Worm (Caenorhabditis elegans) whole organism, late embryonic: ENCODE data around the gene F15H10.5.

Source experiments
- C38D4.7 ChIP-seq: fragments of 200-800 bp; sonication (Bioruptor generic); optimal IDR thresholded peaks from 2 replicates; lab custom pipeline; 2018; ENCODE audit warnings: mild to moderate bottlenecking, missing genetic modification characterization, moderate library complexity, missing compliant biosample characterization
- K02D7.2 ChIP-seq: sonication (generic microtip); optimal IDR thresholded peaks from 2 replicates; lab custom pipeline; 2017; ENCODE audit warnings: mild to moderate bottlenecking, missing genetic modification characterization, missing compliant biosample characterization
- Y22D7AL.16 ChIP-seq: sonication (generic microtip); optimal IDR thresholded peaks from 2 replicates; lab custom pipeline; 2016; ENCODE audit warnings: missing genetic modification characterization, missing compliant biosample characterization
- ama-1 ChIP-seq: fragments of 150-350 bp; optimal IDR thresholded peaks from 2 replicates; lab custom pipeline; 2014
- ceh-18 ChIP-seq: sonication (generic microtip); optimal IDR thresholded peaks from 2 replicates; lab custom pipeline; 2016; ENCODE audit warnings: missing genetic modification characterization, missing compliant biosample characterization
- ceh-22 ChIP-seq: sonication (generic microtip); optimal IDR thresholded peaks from 2 replicates; lab custom pipeline; 2017; ENCODE audit warnings: missing biosample characterization, missing genetic modification characterization
- ceh-24 ChIP-seq: sonication (generic microtip); optimal IDR thresholded peaks from 2 replicates; lab custom pipeline; 2016; ENCODE audit warnings: mild to moderate bottlenecking, missing genetic modification characterization, missing compliant biosample characterization
- ceh-6 ChIP-seq: fragments of 200-800 bp; sonication (Bioruptor generic); optimal IDR thresholded peaks from 2 replicates; lab custom pipeline; 2018; ENCODE audit warnings: mild to moderate bottlenecking, missing genetic modification characterization, missing compliant biosample characterization
- ceh-9 ChIP-seq: sonication (generic microtip); optimal IDR thresholded peaks from 2 replicates; lab custom pipeline; 2016; ENCODE audit warnings: mild to moderate bottlenecking, missing genetic modification characterization, inconsistent platforms, missing compliant biosample characterization
- che-1 ChIP-seq: sonication (generic microtip); optimal IDR thresholded peaks from 2 replicates; lab custom pipeline; 2016; ENCODE audit warnings: mild to moderate bottlenecking, missing genetic modification characterization, missing compliant biosample characterization
- elt-4 ChIP-seq: sonication (generic microtip); optimal IDR thresholded peaks from 2 replicates; lab custom pipeline; 2016; ENCODE audit warnings: missing genetic modification characterization, missing compliant biosample characterization
- ets-4 ChIP-seq: sonication (generic microtip); optimal IDR thresholded peaks from 2 replicates; lab custom pipeline; 2016; ENCODE audit warnings: missing genetic modification characterization, missing compliant biosample characterization
- fax-1 ChIP-seq: sonication (generic microtip); optimal IDR thresholded peaks from 2 replicates; lab custom pipeline; 2016; ENCODE audit warnings: missing genotype, missing genetic modification characterization, missing compliant biosample characterization
- fkh-10 ChIP-seq: fragments of 150-350 bp; optimal IDR thresholded peaks from 2 replicates; lab custom pipeline; 2014; ENCODE audit warnings: missing biosample characterization, missing genetic modification reagents, missing genetic modification characterization
- gmeb-2 ChIP-seq: sonication (generic microtip); optimal IDR thresholded peaks from 2 replicates; lab custom pipeline; 2016; ENCODE audit warnings: missing genetic modification characterization, inconsistent platforms, missing compliant biosample characterization
- hlh-13 ChIP-seq: fragments of 200-800 bp; sonication (Bioruptor generic); optimal IDR thresholded peaks from 2 replicates; lab custom pipeline; 2018; ENCODE audit warnings: mild to moderate bottlenecking, missing genetic modification characterization, missing compliant biosample characterization
- hlh-6 ChIP-seq: sonication (generic microtip); optimal IDR thresholded peaks from 2 replicates; lab custom pipeline; 2016; ENCODE audit warnings: missing genotype, missing genetic modification characterization, missing compliant biosample characterization
- hlh-8 ChIP-seq: sonication (generic microtip); optimal IDR thresholded peaks from 2 replicates; lab custom pipeline; 2016; ENCODE audit warnings: missing genotype, missing genetic modification characterization, missing compliant biosample characterization
- lin-11 ChIP-seq: fragments of 200-800 bp; sonication (Bioruptor generic); optimal IDR thresholded peaks from 2 replicates; lab custom pipeline; 2018; ENCODE audit warnings: mild to moderate bottlenecking, missing genetic modification characterization, missing compliant biosample characterization
- mec-3 ChIP-seq: sonication (generic microtip); optimal IDR thresholded peaks from 2 replicates; lab custom pipeline; 2016; ENCODE audit warnings: borderline replicate concordance, missing genetic modification characterization, missing compliant biosample characterization
- nfya-1 ChIP-seq: sonication (generic microtip); optimal IDR thresholded peaks from 2 replicates; lab custom pipeline; 2017; ENCODE audit warnings: missing genetic modification characterization, mild to moderate bottlenecking, missing compliant biosample characterization, antibody characterized with exemption, moderate library complexity
- nhr-11 ChIP-seq: fragments of 150-350 bp; optimal IDR thresholded peaks from 2 replicates; lab custom pipeline; 2014; ENCODE audit warnings: missing biosample characterization, missing genetic modification characterization
- nhr-232 ChIP-seq: sonication (generic microtip); optimal IDR thresholded peaks from 2 replicates; lab custom pipeline; 2016; ENCODE audit warnings: missing genetic modification characterization, missing compliant biosample characterization
- npax-4 ChIP-seq: sonication (generic microtip); optimal IDR thresholded peaks from 2 replicates; lab custom pipeline; 2016; ENCODE audit warnings: missing genetic modification characterization, missing compliant biosample characterization
- odd-2 ChIP-seq: sonication (generic microtip); optimal IDR thresholded peaks from 2 replicates; lab custom pipeline; 2017; ENCODE audit warnings: antibody characterized with exemption, mild to moderate bottlenecking, missing genetic modification characterization, missing compliant biosample characterization
- pat-9 ChIP-seq: fragments of 200-800 bp; sonication (Bioruptor generic); optimal IDR thresholded peaks from 2 replicates; lab custom pipeline; 2018; ENCODE audit warnings: mild to moderate bottlenecking, missing genetic modification characterization, moderate library complexity, missing compliant biosample characterization
- pha-2 ChIP-seq: sonication (generic microtip); optimal IDR thresholded peaks from 2 replicates; lab custom pipeline; 2017; ENCODE audit warnings: mild to moderate bottlenecking, missing genetic modification characterization, missing compliant biosample characterization
- pha-4 ChIP-seq: fragments of 150-350 bp; optimal IDR thresholded peaks from 2 replicates; lab custom pipeline; 2018; ENCODE audit warnings: missing biosample characterization, missing genetic modification reagents, missing genetic modification characterization
- pros-1 ChIP-seq: fragments of 150-350 bp; optimal IDR thresholded peaks from 2 replicates; lab custom pipeline; 2014; ENCODE audit warnings: missing biosample characterization, missing genetic modification reagents, missing genetic modification characterization
- ref-2 ChIP-seq: sonication (generic microtip); optimal IDR thresholded peaks from 2 replicates; lab custom pipeline; 2016; ENCODE audit warnings: missing genetic modification characterization, missing compliant biosample characterization
- rnt-1 ChIP-seq: sonication (generic microtip); optimal IDR thresholded peaks from 2 replicates; lab custom pipeline; 2016; ENCODE audit warnings: missing genetic modification characterization, missing compliant biosample characterization
- sox-4 ChIP-seq: sonication (generic microtip); optimal IDR thresholded peaks from 2 replicates; lab custom pipeline; 2017; ENCODE audit warnings: mild to moderate bottlenecking, missing genetic modification characterization, inconsistent platforms, missing compliant biosample characterization
- syd-9 ChIP-seq: sonication (generic microtip); optimal IDR thresholded peaks from 2 replicates; lab custom pipeline; 2016; ENCODE audit warnings: mild to moderate bottlenecking, missing genetic modification characterization, moderate library complexity, missing compliant biosample characterization
- tbx-7 ChIP-seq: sonication (generic microtip); optimal IDR thresholded peaks from 2 replicates; lab custom pipeline; 2016; ENCODE audit warnings: missing genotype, missing genetic modification characterization, missing compliant biosample characterization
- ttx-3 ChIP-seq: sonication (generic microtip); optimal IDR thresholded peaks from 2 replicates; lab custom pipeline; 2016; ENCODE audit warnings: missing genetic modification reagents, missing genetic modification characterization, missing compliant biosample characterization
- unc-3 ChIP-seq, 2 experiments: fragments of 200-800 bp in 1 of 2; sonication (Bioruptor generic) in 1 of 2; sonication (generic microtip) in 1 of 2; conservative IDR thresholded peaks in 1 of 2; optimal IDR thresholded peaks in 1 of 2; 2 replicates each; pipeline versions ENCODE4 v1.3.6 to Lab custom; 2016 to 2022; ENCODE audit warnings: missing compliant biosample characterization in 2 of 2, missing genetic modification characterization in 2 of 2, missing genetic modification reagents in 1 of 2
- zip-5 ChIP-seq: sonication (generic microtip); optimal IDR thresholded peaks from 2 replicates; lab custom pipeline; 2016; ENCODE audit warnings: missing genetic modification characterization, missing compliant biosample characterization

The F15H10.5 gene

ce11 chrV:10435198-10435597 lies 16.3 kb upstream of the F15H10.5 start:
- TF ChIP-seq ref-2 (no peak), fax-1 (no peak), pha-2 (tag; lab: Kevin White, UChicago) (no peak), sox-4 (tag; lab: Kevin White, UChicago) (no peak), nhr-11 (tag; lab: Kevin White, UChicago) (no peak), ceh-9 (tag; lab: Kevin White, UChicago) (no peak), odd-2 (tag; lab: Kevin White, UChicago) (no peak), rnt-1 (no peak), hlh-6 (tag; lab: Kevin White, UChicago) (no peak), ceh-22 (tag; lab: Kevin White, UChicago) (no peak), zip-5 (tag; lab: Kevin White, UChicago) (no peak), pat-9 (no peak)

ce11 chrV:10433721-10434120 lies 14.9 kb upstream of the F15H10.5 start, which contains the start of gene Y32F6A.4:
Y32F6A.4 (minus strand) TSS chrV:10434067.
- TF ChIP-seq tbx-7 (no peak), ttx-3 (tag; lab: Kevin White, UChicago) (no peak), syd-9 (no peak), C38D4.7 (GFP tag; lab: Kevin White, UChicago) (no peak), pha-4 (tag; lab: Kevin White, UChicago) (no peak), ceh-24 (tag; lab: Kevin White, UChicago) (no peak), ceh-22 (tag; lab: Kevin White, UChicago) (no peak), ama-1 (lab: Kevin White, UChicago) (no peak), elt-4 (tag; lab: Kevin White, UChicago) (no peak), nhr-232 (tag; lab: Kevin White, UChicago) (no peak), nfya-1 (tag; lab: Kevin White, UChicago) (no peak), gmeb-2 (tag; lab: Kevin White, UChicago) (no peak), lin-11 (tag; lab: Kevin White, UChicago) (no peak), hlh-8 (tag; lab: Kevin White, UChicago) (no peak), fkh-10 (GFP tag; lab: Kevin White, UChicago) (no peak), npax-4 (tag; lab: Kevin White, UChicago) (no peak), Y22D7AL.16 (tag; lab: Kevin White, UChicago) (no peak), pros-1 (no peak), che-1 (no peak)

ce11 chrV:10432607-10433006 lies 13.7 kb upstream of the F15H10.5 start:
- TF ChIP-seq lin-11 (tag; lab: Kevin White, UChicago) (no peak), syd-9 (no peak), hlh-13 (no peak), unc-3 (GFP tag; conservative IDR thresholded peaks at IDR 0.05; lab: Robert Waterston, UW) (no peak), unc-3 (tag; optimal IDR thresholded peaks at IDR 0.05; lab: Kevin White, UChicago) (no peak), ets-4 (tag; lab: Kevin White, UChicago) (no peak), K02D7.2 (tag; lab: Kevin White, UChicago) (no peak), Y22D7AL.16 (tag; lab: Kevin White, UChicago) (no peak), ama-1 (lab: Kevin White, UChicago) (no peak), rnt-1 (no peak), ceh-18 (tag; lab: Kevin White, UChicago) (no peak), pha-4 (tag; lab: Kevin White, UChicago) (no peak), ceh-6 (GFP tag; lab: Kevin White, UChicago) (no peak), ceh-24 (tag; lab: Kevin White, UChicago) (no peak)

- TF ChIP-seq mec-3 (tag; lab: Kevin White, UChicago) (no peak), tbx-7 (no peak)
Measured at ce11 chrV:10428608-10429007, 9.7 kb upstream of the F15H10.5 start, which contains the start of gene tag-314. tag-314 (minus strand) TSS chrV:10428708.
